Fruit fly (Drosophila melanogaster): ENCODE data around the gene Antp.

dm6 chr3R:6853672-6854071 is 145.4 kb downstream of the Antp start:
- no peak for TF ChIP-seq CG13204 (GFP tag; optimal IDR thresholded peaks at IDR 0.05)
- TF ChIP-seq CG4496 (GFP tag; IDR thresholded peaks at IDR 0.05), result no peak
- no peak for TF ChIP-seq fd96Ca (GFP tag; IDR thresholded peaks at IDR 0.05)
- no peak for TF ChIP-seq Pif1B (GFP tag; optimal IDR thresholded peaks at IDR 0.05)
- TF ChIP-seq EcR (GFP tag; optimal IDR thresholded peaks at IDR 0.05), result no peak
- TF ChIP-seq Pif1A (GFP tag; optimal IDR thresholded peaks at IDR 0.05), result no peak
- no peak for TF ChIP-seq CG8159 (tag; optimal IDR thresholded peaks at IDR 0.05)
- no peak for TF ChIP-seq Snoo (tag; optimal IDR thresholded peaks at IDR 0.05)
- TF ChIP-seq Ets98B (GFP tag; IDR thresholded peaks at IDR 0.05), result no peak
- TF ChIP-seq CG15710 (tag; optimal IDR thresholded peaks at IDR 0.05), result no peak
- TF ChIP-seq D1 (tag; optimal IDR thresholded peaks at IDR 0.05), result no peak
- no peak for TF ChIP-seq CG12605 (GFP tag; IDR thresholded peaks at IDR 0.05)
- no peak for TF ChIP-seq CG32121 (GFP tag; IDR thresholded peaks at IDR 0.05)
- no peak for TF ChIP-seq rn (GFP tag; IDR thresholded peaks at IDR 0.05)

Measured in whole organism, pupa.